Worm (Caenorhabditis elegans) whole organism, early embryonic: ENCODE results near the gene rpl-5.

ENCODE experiments used
- B0310.2 ChIP-seq: sonication (generic microtip); optimal IDR thresholded peaks from 2 replicates; lab custom pipeline; 2016; ENCODE audit warnings: mild to moderate bottlenecking, missing genetic modification characterization, missing compliant biosample characterization
- F13C5.2 ChIP-seq: sonication (generic microtip); optimal IDR thresholded peaks from 2 replicates; lab custom pipeline; 2017; ENCODE audit warnings: mild to moderate bottlenecking, missing genetic modification characterization, inconsistent platforms, missing compliant biosample characterization
- aly-1 ChIP-seq: sonication (generic microtip); optimal IDR thresholded peaks from 2 replicates; lab custom pipeline; 2016; ENCODE audit warnings: missing genetic modification characterization, missing compliant biosample characterization
- ama-1 ChIP-seq: fragments of 150-350 bp; optimal IDR thresholded peaks from 2 replicates; lab custom pipeline; 2014
- ceh-13 ChIP-seq: fragments of 200-800 bp; sonication (Bioruptor generic); optimal IDR thresholded peaks from 2 replicates; lab custom pipeline; 2018; ENCODE audit warnings: mild to moderate bottlenecking, missing genetic modification characterization, missing compliant biosample characterization
- ceh-36 ChIP-seq: sonication (generic microtip); optimal IDR thresholded peaks from 2 replicates; lab custom pipeline; 2016; ENCODE audit warnings: missing genetic modification characterization, inconsistent platforms, missing compliant biosample characterization
- ets-7 ChIP-seq: sonication (generic microtip); optimal IDR thresholded peaks from 2 replicates; lab custom pipeline; 2016; ENCODE audit warnings: missing genotype, missing genetic modification characterization, missing compliant biosample characterization
- flt-1 ChIP-seq: fragments of 200-800 bp; sonication (Bioruptor generic); IDR thresholded peaks from 2 replicates; pipeline ENCODE4 v1.3.6; 2022; ENCODE audit warnings: missing genetic modification characterization, missing compliant biosample characterization
- hmbx-1 ChIP-seq: sonication (generic microtip); optimal IDR thresholded peaks from 2 replicates; lab custom pipeline; 2016; ENCODE audit warnings: mild to moderate bottlenecking, missing genetic modification characterization, missing compliant biosample characterization
- hmg-4 ChIP-seq: fragments of 200-800 bp; sonication (Bioruptor generic); optimal IDR thresholded peaks from 2 replicates; lab custom pipeline; 2018; ENCODE audit warnings: mild to moderate bottlenecking, missing genetic modification characterization, missing compliant biosample characterization
- hnd-1 ChIP-seq: sonication (generic microtip); optimal IDR thresholded peaks from 2 replicates; lab custom pipeline; 2016; ENCODE audit warnings: missing genetic modification characterization, missing compliant biosample characterization
- pes-1 ChIP-seq: fragments of 200-800 bp; sonication (Bioruptor generic); IDR thresholded peaks from 2 replicates; pipeline ENCODE4 v1.3.6; 2022; ENCODE audit warnings: missing genetic modification reagents, missing genetic modification characterization, missing compliant biosample characterization
- scrt-1 ChIP-seq: fragments of 200-800 bp; sonication (Bioruptor generic); IDR thresholded peaks from 2 replicates; pipeline ENCODE4 v1.3.6; 2022; ENCODE audit warnings: missing genetic modification characterization, missing compliant biosample characterization
- sea-1 ChIP-seq: fragments of 200-800 bp; sonication (Bioruptor generic); conservative IDR thresholded peaks from 2 replicates; pipeline ENCODE4 v1.3.6; 2022; ENCODE audit warnings: missing genetic modification characterization, missing compliant biosample characterization
- tbx-11 ChIP-seq: fragments of 200-800 bp; sonication (Bioruptor generic); IDR thresholded peaks from 2 replicates; pipeline ENCODE4 v1.3.6; 2022; ENCODE audit warnings: missing genetic modification characterization, missing compliant biosample characterization
- tbx-37 ChIP-seq: fragments of 200-800 bp; sonication (Bioruptor generic); conservative IDR thresholded peaks from 2 replicates; pipeline ENCODE4 v1.3.6; 2022; ENCODE audit warnings: missing genetic modification reagents, missing genetic modification characterization, missing compliant biosample characterization
- tra-4 ChIP-seq: sonication (generic microtip); optimal IDR thresholded peaks from 2 replicates; lab custom pipeline; 2017; ENCODE audit warnings: missing genetic modification characterization, missing compliant biosample characterization

The rpl-5 gene

DNA sequence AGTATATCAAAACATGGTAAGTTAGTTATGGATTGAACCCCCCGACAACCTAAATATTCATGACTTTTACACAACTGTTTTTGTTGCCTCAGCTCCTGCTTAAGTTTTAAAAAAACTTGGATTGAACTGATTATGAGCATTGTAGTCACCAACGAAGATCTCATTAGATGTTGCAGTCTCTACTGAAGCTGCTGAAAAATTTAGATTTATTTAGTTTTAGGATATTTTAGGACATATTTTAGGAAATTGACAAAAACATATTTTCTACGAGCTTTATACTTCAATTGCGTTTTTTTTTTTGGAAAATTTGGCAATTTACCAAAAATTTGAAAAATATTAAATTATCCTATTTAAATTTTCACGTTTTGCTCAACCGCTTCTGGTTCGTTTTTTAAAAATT lies 7.7 kb upstream of the rpl-5 start, which contains the start of gene F54C9.14:
Gene F54C9.14, plus strand, starts transcription at position 301 of the 400 bp plus-strand sequence.
- no peak for TF ChIP-seq sea-1 (GFP tag; lab: Robert Waterston, UW)
- TF ChIP-seq hmg-4 (GFP tag; lab: Kevin White, UChicago) = no peak
- TF ChIP-seq ceh-13 (GFP tag; lab: Kevin White, UChicago) = no peak
- TF ChIP-seq F13C5.2 (tag; lab: Kevin White, UChicago) = no peak
- no peak for TF ChIP-seq ets-7 (tag; lab: Kevin White, UChicago)
- no peak for TF ChIP-seq scrt-1 (GFP tag; lab: Robert Waterston, UW)
- no peak for TF ChIP-seq B0310.2 (tag; lab: Kevin White, UChicago)
- no peak for TF ChIP-seq pes-1
- no peak for TF ChIP-seq flt-1 (GFP tag; lab: Robert Waterston, UW)
- no peak for TF ChIP-seq hmbx-1 (tag; lab: Kevin White, UChicago)
- no peak for TF ChIP-seq ama-1 (lab: Kevin White, UChicago)

DNA sequence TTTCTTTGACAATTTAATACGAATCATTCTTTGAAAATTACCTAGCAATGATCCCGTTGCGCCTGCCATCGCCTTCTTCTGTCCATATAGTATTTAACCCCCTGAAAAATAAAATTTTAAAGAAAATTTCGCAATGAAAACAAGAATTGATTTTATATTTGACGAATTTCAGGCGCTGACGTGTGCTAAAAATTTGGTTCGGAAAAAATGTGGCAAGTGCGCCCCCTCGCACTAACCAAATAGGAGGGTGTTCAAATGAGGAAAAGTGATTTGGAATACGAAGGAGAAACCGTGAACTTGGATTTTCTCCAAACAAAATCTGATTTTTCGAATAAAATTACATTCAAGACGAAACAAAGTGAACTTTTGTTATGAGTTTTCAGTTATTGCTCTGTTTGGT lies 3.7 kb upstream of the rpl-5 start, which contains the start of gene stc-1:
Gene stc-1, minus strand, starts transcription at position 101 of the 400 bp plus-strand sequence.
- TF ChIP-seq F13C5.2 (tag; lab: Kevin White, UChicago) (no peak), hmbx-1 (tag; lab: Kevin White, UChicago) (no peak), tbx-11 (GFP tag; lab: Robert Waterston, UW) (no peak), flt-1 (GFP tag; lab: Robert Waterston, UW) (no peak), sea-1 (GFP tag; lab: Robert Waterston, UW) (no peak), hnd-1 (no peak), pes-1 (no peak), ets-7 (tag; lab: Kevin White, UChicago) (no peak), ama-1 (lab: Kevin White, UChicago) (no peak)

DNA sequence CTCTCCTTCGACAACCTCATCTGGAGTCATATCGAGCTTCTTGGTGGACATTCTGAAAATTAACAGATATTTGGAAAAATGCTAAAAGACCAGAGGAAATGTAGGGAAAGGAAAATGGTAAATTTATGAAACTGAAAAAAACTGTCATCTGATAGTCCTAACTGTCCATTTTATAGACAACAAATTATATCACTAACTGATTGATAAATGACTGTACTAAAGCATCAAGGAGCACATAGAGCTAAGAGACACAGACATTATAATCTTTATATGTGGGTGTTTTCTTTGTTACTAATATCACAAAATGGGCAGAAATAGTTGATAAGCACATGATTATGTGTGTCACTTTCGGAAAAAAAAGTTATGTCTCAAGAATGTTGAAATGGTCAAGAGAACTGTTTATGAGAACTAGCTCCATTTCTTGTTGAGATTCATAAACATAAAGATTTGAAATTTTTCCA lies 2.9 kb upstream of the rpl-5 start, which contains the start of gene F54C9.3:
Gene F54C9.3, minus strand, starts transcription at position 51 of the 461 bp plus-strand sequence.
- no peak for TF ChIP-seq hmbx-1 (tag; lab: Kevin White, UChicago)
- TF ChIP-seq sea-1 (GFP tag; lab: Robert Waterston, UW) = no peak
- TF ChIP-seq ets-7 (tag; lab: Kevin White, UChicago) = no peak
- no peak for TF ChIP-seq hnd-1
- TF ChIP-seq B0310.2 (tag; lab: Kevin White, UChicago) = no peak
- TF ChIP-seq scrt-1 (GFP tag; lab: Robert Waterston, UW) = no peak

DNA sequence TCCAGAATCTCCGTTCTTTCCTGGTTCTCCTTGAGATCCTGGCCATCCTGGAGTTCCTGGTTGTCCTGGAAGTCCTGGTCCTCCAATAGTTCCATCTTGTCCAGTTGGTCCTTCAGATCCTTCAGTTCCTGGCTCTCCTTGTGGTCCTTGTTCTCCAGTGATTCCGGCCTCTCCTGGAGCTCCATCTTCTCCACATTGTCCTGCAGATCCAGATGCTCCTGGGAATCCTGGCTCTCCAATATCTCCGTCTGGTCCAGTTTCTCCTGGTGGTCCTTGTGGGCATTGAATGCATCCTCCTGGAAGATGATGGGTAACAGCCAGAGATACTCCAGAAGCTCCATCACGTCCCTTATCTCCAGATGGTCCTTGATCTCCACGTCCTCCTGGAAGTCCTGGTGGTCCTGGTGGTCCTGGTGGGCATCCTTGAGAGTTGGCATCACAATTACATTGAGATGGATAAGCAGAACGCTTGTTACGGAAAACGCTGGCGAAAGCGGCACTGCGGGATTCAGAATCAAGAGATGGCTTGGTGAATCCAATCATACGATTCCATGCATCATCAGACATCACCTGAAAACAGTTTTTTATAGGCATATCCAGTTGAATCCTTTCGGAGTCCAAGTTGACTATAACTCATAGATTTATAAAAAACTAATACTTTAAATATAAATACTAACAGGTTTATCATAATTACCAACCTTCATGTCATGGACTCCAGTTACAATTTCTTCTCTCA lies 1.3 kb upstream of the rpl-5 start:
- TF ChIP-seq hmg-4 (GFP tag; lab: Kevin White, UChicago) (no peak), sea-1 (GFP tag; lab: Robert Waterston, UW) (0 out of 2 replicates have a peak, but pooled peaks have one; percentile 30)

DNA sequence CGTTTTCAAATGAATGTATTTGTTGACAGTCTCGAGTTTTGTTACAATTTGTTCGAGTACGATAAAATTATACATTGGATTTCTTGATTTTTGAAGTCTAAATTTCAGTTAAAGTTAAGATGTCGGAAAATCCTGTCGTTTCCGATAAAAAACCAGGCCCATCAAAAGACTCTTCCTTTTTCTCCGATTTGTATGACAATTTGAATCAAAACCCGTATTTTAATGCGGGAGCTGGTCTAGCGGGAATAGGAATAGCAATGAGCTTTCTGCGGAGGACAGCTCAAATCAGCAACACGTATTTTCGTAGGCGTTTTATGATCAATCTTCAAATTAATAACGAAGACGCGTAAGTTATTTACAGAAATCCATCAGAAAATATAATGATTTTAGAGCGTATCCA lies 1.2 kb downstream of the rpl-5 start, which contains the start of gene bcs-1:
Gene bcs-1, plus strand, starts transcription at position 109 of the 400 bp plus-strand sequence.
- TF ChIP-seq pes-1 (no peak), tbx-11 (GFP tag; lab: Robert Waterston, UW) (no peak), scrt-1 (GFP tag; lab: Robert Waterston, UW) (no peak), ets-7 (tag; lab: Kevin White, UChicago) (no peak), aly-1 (tag; lab: Kevin White, UChicago) (no peak), tbx-37 (GFP tag; lab: Robert Waterston, UW) (no peak), flt-1 (GFP tag; lab: Robert Waterston, UW) (no peak), hmg-4 (GFP tag; lab: Kevin White, UChicago) (no peak), hmbx-1 (tag; lab: Kevin White, UChicago) (no peak), B0310.2 (tag; lab: Kevin White, UChicago) (no peak), sea-1 (GFP tag; lab: Robert Waterston, UW) (no peak), hnd-1 (no peak), ceh-36 (tag; lab: Kevin White, UChicago) (no peak), tra-4 (tag; lab: Kevin White, UChicago) (no peak), F13C5.2 (tag; lab: Kevin White, UChicago) (no peak), ama-1 (lab: Kevin White, UChicago) (no peak), ceh-13 (GFP tag; lab: Kevin White, UChicago) (no peak)

DNA sequence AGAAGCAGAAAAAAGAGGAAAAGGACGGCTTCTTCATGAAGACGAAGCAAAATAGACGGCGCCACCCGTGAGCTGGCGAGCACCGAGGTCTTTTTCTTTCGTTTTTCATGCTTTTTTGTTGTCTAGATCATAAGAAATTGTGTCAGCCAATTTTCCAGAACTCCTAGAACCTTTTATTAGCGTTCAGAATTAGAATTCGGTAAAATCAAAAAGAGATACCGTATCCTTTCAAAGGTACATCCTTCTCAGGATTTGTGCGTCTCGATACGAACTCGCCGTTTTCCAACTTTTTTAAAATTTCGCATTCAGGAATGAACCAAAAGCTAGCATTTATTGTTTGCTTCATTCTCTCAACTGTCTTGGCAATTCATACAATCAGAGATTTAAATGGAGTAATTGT lies 3.3 kb downstream of the rpl-5 start, which contains the start of gene F54C9.7:
Gene F54C9.7, plus strand, starts transcription at position 301 of the 400 bp plus-strand sequence.
- TF ChIP-seq flt-1 (GFP tag; lab: Robert Waterston, UW) (no peak), tbx-11 (GFP tag; lab: Robert Waterston, UW) (no peak), aly-1 (tag; lab: Kevin White, UChicago) (no peak), ceh-36 (tag; lab: Kevin White, UChicago) (no peak), hnd-1 (no peak), F13C5.2 (tag; lab: Kevin White, UChicago) (no peak), B0310.2 (tag; lab: Kevin White, UChicago) (no peak), scrt-1 (GFP tag; lab: Robert Waterston, UW) (no peak), sea-1 (GFP tag; lab: Robert Waterston, UW) (no peak), tbx-37 (GFP tag; lab: Robert Waterston, UW) (no peak), pes-1 (no peak), ama-1 (lab: Kevin White, UChicago) (no peak)

DNA sequence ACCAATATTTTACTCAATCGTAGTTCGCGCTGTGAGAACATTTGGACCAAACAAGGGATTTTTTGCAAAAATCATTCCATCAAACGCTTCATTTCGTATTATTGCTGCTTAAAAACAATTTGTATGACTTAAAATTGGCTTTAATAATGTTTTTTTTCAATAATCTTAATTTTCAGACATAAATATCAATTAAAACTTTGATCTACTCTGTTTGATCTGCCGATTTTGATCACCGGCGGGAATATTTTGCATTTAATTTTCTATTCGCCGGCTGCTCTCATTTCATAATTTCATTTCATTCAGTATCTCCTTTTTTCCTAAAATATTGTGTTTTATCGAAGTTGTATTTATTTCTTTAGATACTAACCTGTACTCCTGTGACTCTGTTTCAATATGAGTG lies 5.5 kb downstream of the rpl-5 start, which contains the start of gene puf-5:
Gene puf-5, plus strand, starts transcription at position 358 of the 400 bp plus-strand sequence.
- TF ChIP-seq scrt-1 (GFP tag; lab: Robert Waterston, UW) = no peak
- TF ChIP-seq ets-7 (tag; lab: Kevin White, UChicago) = no peak
- TF ChIP-seq F13C5.2 (tag; lab: Kevin White, UChicago) = no peak
- TF ChIP-seq sea-1 (GFP tag; lab: Robert Waterston, UW) = no peak
- no peak for TF ChIP-seq ceh-13 (GFP tag; lab: Kevin White, UChicago)
- TF ChIP-seq hnd-1 = no peak
- no peak for TF ChIP-seq tra-4 (tag; lab: Kevin White, UChicago)
- TF ChIP-seq hmg-4 (GFP tag; lab: Kevin White, UChicago) = no peak
